Worm (Caenorhabditis elegans) whole organism, late embryonic: ENCODE data around the gene ptr-14.

Source experiments
- ama-1 ChIP-seq: fragments of 150-350 bp; optimal IDR thresholded peaks from 2 replicates; lab custom pipeline; 2014
- hlh-30 ChIP-seq: sonication (generic microtip); optimal IDR thresholded peaks from 2 replicates; lab custom pipeline; 2017; ENCODE audit warnings: antibody characterized with exemption, missing genetic modification characterization, missing compliant biosample characterization; ENCODE audit not compliant: insufficient read depth
- lin-11 ChIP-seq: fragments of 200-800 bp; sonication (Bioruptor generic); optimal IDR thresholded peaks from 2 replicates; lab custom pipeline; 2018; ENCODE audit warnings: mild to moderate bottlenecking, missing genetic modification characterization, missing compliant biosample characterization
- odd-2 ChIP-seq: sonication (generic microtip); optimal IDR thresholded peaks from 2 replicates; lab custom pipeline; 2017; ENCODE audit warnings: antibody characterized with exemption, mild to moderate bottlenecking, missing genetic modification characterization, missing compliant biosample characterization
- pag-3 ChIP-seq: sonication (generic microtip); optimal IDR thresholded peaks from 2 replicates; lab custom pipeline; 2016; ENCODE audit warnings: missing compliant biosample characterization, missing genetic modification characterization, borderline replicate concordance
- pha-4 ChIP-seq: fragments of 150-350 bp; optimal IDR thresholded peaks from 2 replicates; lab custom pipeline; 2018; ENCODE audit warnings: missing biosample characterization, missing genetic modification reagents, missing genetic modification characterization
- tbx-2 ChIP-seq: sonication (generic microtip); optimal IDR thresholded peaks from 2 replicates; lab custom pipeline; 2016; ENCODE audit warnings: missing genetic modification characterization, missing compliant biosample characterization

DNA sequence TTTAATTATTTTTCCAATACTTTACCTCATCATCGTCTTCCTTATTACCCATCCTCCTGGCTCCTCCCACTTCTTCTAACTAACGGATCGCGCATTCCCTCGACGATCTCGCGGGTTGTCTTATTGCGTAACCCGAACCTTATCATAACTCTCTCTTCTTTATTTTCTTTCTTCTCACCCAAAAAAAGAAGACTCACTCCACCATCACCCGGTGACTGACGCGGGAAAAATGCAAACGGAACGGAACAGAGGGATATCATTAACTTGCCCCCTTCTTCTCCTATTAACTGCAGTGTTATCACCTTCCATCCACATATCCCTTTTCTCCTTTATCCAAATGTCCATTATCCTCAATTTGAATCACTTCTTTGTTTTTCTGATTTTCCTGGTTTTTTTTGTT is 45.2 kb upstream of the ptr-14 start:
- no peak for TF ChIP-seq lin-11 (tag; lab: Kevin White, UChicago)
- TF ChIP-seq odd-2 (tag; lab: Kevin White, UChicago), result no peak
- TF ChIP-seq ama-1 (lab: Kevin White, UChicago), result no peak
- no peak for TF ChIP-seq pha-4 (tag; lab: Kevin White, UChicago)
- no peak for TF ChIP-seq tbx-2 (tag; lab: Kevin White, UChicago)
- no peak for TF ChIP-seq pag-3 (tag; lab: Kevin White, UChicago)
- no peak for TF ChIP-seq hlh-30 (tag; lab: Kevin White, UChicago)
